Fruit fly (Drosophila melanogaster): Measurements from ENCODE around the gene CG5167.

The CG5167 gene

DNA sequence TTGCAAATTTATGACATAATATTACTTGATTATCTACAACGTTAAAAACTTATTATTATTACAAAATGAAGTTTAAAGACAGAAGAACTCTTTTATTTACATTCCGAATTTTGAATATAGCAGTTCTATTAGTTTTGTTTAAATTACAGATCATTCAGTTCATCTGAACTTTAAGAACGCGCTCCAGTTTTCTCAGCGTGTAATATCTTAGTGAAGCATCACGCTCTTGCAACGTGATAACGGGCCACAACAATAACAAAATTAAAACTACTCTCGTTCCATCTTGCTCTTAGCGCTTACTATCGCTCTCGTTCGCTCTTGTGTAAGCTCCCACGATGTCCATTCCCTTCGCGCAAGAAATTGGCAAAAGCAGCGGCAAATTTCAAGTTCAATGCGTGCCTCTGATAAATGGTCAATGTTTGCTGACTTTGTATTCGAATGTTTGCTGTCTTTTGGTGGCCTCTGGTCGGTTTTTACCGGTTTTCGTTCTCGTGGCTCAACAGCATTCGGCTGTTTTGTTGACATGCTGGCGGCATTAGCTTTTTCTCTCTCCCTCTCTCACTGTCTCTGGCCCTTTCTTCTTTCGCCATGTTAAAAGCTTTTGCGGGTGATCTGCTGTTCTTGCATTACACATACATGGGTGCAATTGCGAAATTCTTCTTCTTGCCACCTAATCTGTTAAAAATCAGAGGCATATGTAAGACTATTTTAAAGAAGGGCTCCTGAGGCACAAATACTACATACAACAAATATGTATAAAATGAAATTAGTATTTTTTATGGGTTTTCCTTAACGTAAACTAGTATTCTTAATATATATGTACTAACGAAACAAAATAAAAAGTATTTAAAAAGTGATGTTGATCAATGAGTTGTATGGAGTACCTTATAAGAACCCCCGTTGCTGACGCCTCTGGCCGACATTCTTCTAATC, 36.5 kb downstream of the CG5167 start (continued):
- TF ChIP-seq emc (GFP tag; optimal IDR thresholded peaks at IDR 0.05) (no peak), dmrt11E (tag; optimal IDR thresholded peaks at IDR 0.05) (no peak), CG1647 (GFP tag; optimal IDR thresholded peaks at IDR 0.05) (no peak), CG4617 (GFP tag; optimal IDR thresholded peaks at IDR 0.05; ENCODE audit: borderline replicate concordance) (no peak), ems (GFP tag; optimal IDR thresholded peaks at IDR 0.05) (no peak), Trl (optimal IDR thresholded peaks at IDR 0.05) (peak; percentile 15 to 76), Trl (GFP tag; optimal IDR thresholded peaks at IDR 0.05) (no peak), NfI (GFP tag; optimal IDR thresholded peaks at IDR 0.05) (peak; percentile 23), CG2678 (tag; optimal IDR thresholded peaks at IDR 0.05) (peak; percentile 68), tna (GFP tag; IDR thresholded peaks at IDR 0.05; ENCODE audit: partially characterized antibody) (no peak), Hr51 (GFP tag; optimal IDR thresholded peaks at IDR 0.05) (peak in 1 of 2 experiments; percentile 63), CG9932 (GFP tag; IDR thresholded peaks at IDR 0.05) (peak; percentile 59), CG17361 (GFP tag; IDR thresholded peaks at IDR 0.05) (0 out of 3 replicates have a peak, but pooled peaks have one; percentile 7), tin (GFP tag; optimal IDR thresholded peaks at IDR 0.05) (no peak), chm (GFP tag; IDR thresholded peaks at IDR 0.05) (no peak), HLH3B (GFP tag; IDR thresholded peaks at IDR 0.05) (no peak), CG10654 (GFP tag; optimal IDR thresholded peaks at IDR 0.05) (no peak), gsb (GFP tag; IDR thresholded peaks at IDR 0.05) (no peak), Ada2b (GFP tag; IDR thresholded peaks at IDR 0.05) (no peak), CG8944 (GFP tag; optimal IDR thresholded peaks at IDR 0.05) (no peak), Fer2 (tag; optimal IDR thresholded peaks at IDR 0.05) (peak; percentile 53), btn (GFP tag; optimal IDR thresholded peaks at IDR 0.05) (no peak), CG4820 (GFP tag; optimal IDR thresholded peaks at IDR 0.05) (no peak), CG3163 (GFP tag; optimal IDR thresholded peaks at IDR 0.05) (peak; percentile 4), CG6175 (GFP tag; IDR thresholded peaks at IDR 0.05) (no peak), Rfx (GFP tag; IDR thresholded peaks at IDR 0.05) (peak; percentile 44), amos (GFP tag; IDR thresholded peaks at IDR 0.05; ENCODE audit: partially characterized antibody) (no peak), CG15011 (GFP tag; optimal IDR thresholded peaks at IDR 0.05) (no peak), nmo (GFP tag; optimal IDR thresholded peaks at IDR 0.05) (no peak), CG6683 (GFP tag; optimal IDR thresholded peaks at IDR 0.05) (no peak), CG17802 (tag; optimal IDR thresholded peaks at IDR 0.05) (no peak), CG3995 (GFP tag; optimal IDR thresholded peaks at IDR 0.05) (peak; percentile 41), prd (optimal IDR thresholded peaks at IDR 0.05) (no peak), prd (GFP tag; IDR thresholded peaks at IDR 0.05) (peak; percentile 16; the same call in 1 of the 3 replicates), BtbVII (GFP tag; optimal IDR thresholded peaks at IDR 0.05) (no peak), run (tag; optimal IDR thresholded peaks at IDR 0.05) (no peak), zen2 (GFP tag; IDR thresholded peaks at IDR 0.05; ENCODE audit: partially characterized antibody) (no peak), CG34376 (GFP tag; optimal IDR thresholded peaks at IDR 0.05) (no peak), CG14014 (GFP tag; IDR thresholded peaks at IDR 0.05) (0 out of 2 replicates have a peak, but pooled peaks have one; percentile 26), sd (tag; optimal IDR thresholded peaks at IDR 0.05) (peak; percentile 22), usp (GFP tag; optimal IDR thresholded peaks at IDR 0.05) (no peak), Pdp1 (GFP tag; optimal IDR thresholded peaks at IDR 0.05) (peak in 1 of 2 experiments; percentile 27), knrl (GFP tag; IDR thresholded peaks at IDR 0.05; ENCODE audit: partially characterized antibody) (no peak), Xbp1 (GFP tag; optimal IDR thresholded peaks at IDR 0.05) (peak; percentile 8), CG2120 (GFP tag; optimal IDR thresholded peaks at IDR 0.05) (peak; percentile 75), CG12769 (tag; optimal IDR thresholded peaks at IDR 0.05) (peak; percentile 36), zfh2 (GFP tag; optimal IDR thresholded peaks at IDR 0.05) (peak; percentile 21), bsh (GFP tag; optimal IDR thresholded peaks at IDR 0.05) (no peak), nerfin-1 (tag; optimal IDR thresholded peaks at IDR 0.05) (no peak)

Measured in whole organism, embryonic.